Fruit fly (Drosophila melanogaster): ENCODE results near the gene CG7168.

CG7168 gene

dm6 chr3R:18185385-18185784 lies 40.5 kb downstream of the CG7168 start, which contains the start of the genes Arp5 and CG7208 (continued):
- TF ChIP-seq lmd (GFP tag; IDR thresholded peaks at IDR 0.05): peak; percentile 61; the same call in 1 of the 2 replicates
- peak; percentile 72 for TF ChIP-seq al (GFP tag; IDR thresholded peaks at IDR 0.05)
- peak; percentile 80 for TF ChIP-seq pho (GFP tag; optimal IDR thresholded peaks at IDR 0.05)
- TF ChIP-seq klu (GFP tag; IDR thresholded peaks at IDR 0.05): peak; percentile 60; the same call in 1 of the 2 replicates
- no peak for TF ChIP-seq yki (optimal IDR thresholded peaks at IDR 0.05)
- peak; percentile 68 for TF ChIP-seq CG2712 (tag; optimal IDR thresholded peaks at IDR 0.05)
- peak; percentile 55 for TF ChIP-seq CG12299 (tag; optimal IDR thresholded peaks at IDR 0.05)
- peak; percentile 60 for TF ChIP-seq Taf1 (GFP tag; IDR thresholded peaks at IDR 0.05)
- TF ChIP-seq CG3281 (GFP tag; optimal IDR thresholded peaks at IDR 0.05): peak; percentile 73
- no peak for TF ChIP-seq pfk (GFP tag; optimal IDR thresholded peaks at IDR 0.05)
- peak; percentile 73 for TF ChIP-seq ems (GFP tag; optimal IDR thresholded peaks at IDR 0.05)
- TF ChIP-seq CG6272 (GFP tag; IDR thresholded peaks at IDR 0.05): peak; percentile 62
- TF ChIP-seq Bteb2 (GFP tag; optimal IDR thresholded peaks at IDR 0.05): peak; percentile 72
- TF ChIP-seq da (GFP tag; optimal IDR thresholded peaks at IDR 0.05): no peak
- TF ChIP-seq Hand (GFP tag; optimal IDR thresholded peaks at IDR 0.05): no peak
- TF ChIP-seq mam (GFP tag; optimal IDR thresholded peaks at IDR 0.05): peak; percentile 70
- peak; percentile 2 for TF ChIP-seq tup (GFP tag; optimal IDR thresholded peaks at IDR 0.05)
- TF ChIP-seq Xrp1 (GFP tag; IDR thresholded peaks at IDR 0.05): peak; percentile 67
- TF ChIP-seq CG17385 (GFP tag; optimal IDR thresholded peaks at IDR 0.05): peak; percentile 63
- peak; percentile 34 for TF ChIP-seq dmrt11E (tag; optimal IDR thresholded peaks at IDR 0.05)
- TF ChIP-seq CG10959 (GFP tag; IDR thresholded peaks at IDR 0.05): no peak
- no peak for TF ChIP-seq sima (GFP tag; optimal IDR thresholded peaks at IDR 0.05)
- no peak for TF ChIP-seq CG11504 (tag; optimal IDR thresholded peaks at IDR 0.05)
- TF ChIP-seq E2f1 (GFP tag; IDR thresholded peaks at IDR 0.05): 0 out of 2 replicates have a peak, but pooled peaks have one; percentile 30
- TF ChIP-seq maf-S (GFP tag; optimal IDR thresholded peaks at IDR 0.05): peak; percentile 53
- no peak for TF ChIP-seq odd (GFP tag; optimal IDR thresholded peaks at IDR 0.05)
- peak; percentile 29; the same call in 1 of the 3 replicates for TF ChIP-seq B-H1 (GFP tag; IDR thresholded peaks at IDR 0.05)
- peak; percentile 1 for TF ChIP-seq NC2β (GFP tag; optimal IDR thresholded peaks at IDR 0.05)
- peak; percentile 66 for TF ChIP-seq CHES-1-like (GFP tag; optimal IDR thresholded peaks at IDR 0.05)
- TF ChIP-seq insv (GFP tag; optimal IDR thresholded peaks at IDR 0.05): peak in 1 of 2 experiments; percentile 20
- TF ChIP-seq Bdp1 (GFP tag; optimal IDR thresholded peaks at IDR 0.05): peak; percentile 38
- peak; percentile 60; the same call in 1 of the 2 replicates for TF ChIP-seq E2f2 (GFP tag; IDR thresholded peaks at IDR 0.05)
- peak; percentile 23 for TF ChIP-seq trh (GFP tag; optimal IDR thresholded peaks at IDR 0.05)
- TF ChIP-seq pzg (GFP tag; optimal IDR thresholded peaks at IDR 0.05): peak; percentile 51
- no peak for TF ChIP-seq Doc2 (GFP tag; IDR thresholded peaks at IDR 0.05)
- TF ChIP-seq Rfx (GFP tag; IDR thresholded peaks at IDR 0.05): peak; percentile 81
- TF ChIP-seq trem (tag; optimal IDR thresholded peaks at IDR 0.05): peak; percentile 58
- TF ChIP-seq Hsf (GFP tag; optimal IDR thresholded peaks at IDR 0.05): peak; percentile 76
- peak; percentile 82 for TF ChIP-seq CG12391 (tag; optimal IDR thresholded peaks at IDR 0.05)
- TF ChIP-seq CG14050 (GFP tag; IDR thresholded peaks at IDR 0.05): 0 out of 3 replicates have a peak, but pooled peaks have one; percentile 13
- TF ChIP-seq Hey (tag; optimal IDR thresholded peaks at IDR 0.05): no peak
- peak; percentile 66 for TF ChIP-seq tgo (GFP tag; IDR thresholded peaks at IDR 0.05)
- peak; percentile 17 for TF ChIP-seq Antp (GFP tag; optimal IDR thresholded peaks at IDR 0.05)
- no peak for TF ChIP-seq GATAe (GFP tag; conservative IDR thresholded peaks at IDR 0.05)
- peak; percentile 64; the same call in 1 of the 2 replicates for TF ChIP-seq sna (GFP tag; IDR thresholded peaks at IDR 0.05; ENCODE audit: partially characterized antibody)
- no peak for TF ChIP-seq CG15073 (GFP tag; optimal IDR thresholded peaks at IDR 0.05)
- no peak for TF ChIP-seq CG6813 (GFP tag; optimal IDR thresholded peaks at IDR 0.05)
- peak; percentile 69 for TF ChIP-seq CG13424 (tag; optimal IDR thresholded peaks at IDR 0.05)
- peak; percentile 61 for TF ChIP-seq HHEX (GFP tag; optimal IDR thresholded peaks at IDR 0.05)
- TF ChIP-seq Ravus (GFP tag; IDR thresholded peaks at IDR 0.05): no peak
- TF ChIP-seq seq (GFP tag; IDR thresholded peaks at IDR 0.05): no peak; the same call in 1 of the 2 replicates
- TF ChIP-seq CG17328 (GFP tag; IDR thresholded peaks at IDR 0.05): peak; percentile 40; the same call in 1 of the 2 replicates

All from whole organism, embryonic.